Worm (Caenorhabditis elegans) whole organism, L4 larva: ENCODE data around the gene unc-39.

Experiments used
- D1046.2 ChIP-seq: fragments of 200-800 bp; sonication (Bioruptor generic); IDR thresholded peaks from 2 replicates; pipeline ENCODE4 v1.3.6; 2022; ENCODE audit warnings: missing genetic modification characterization, missing compliant biosample characterization
- F10B5.3 ChIP-seq: sonication (generic microtip); optimal IDR thresholded peaks from 2 replicates; lab custom pipeline; 2016; ENCODE audit warnings: mild to moderate bottlenecking, missing genetic modification characterization, missing compliant biosample characterization
- F49E8.2 ChIP-seq: sonication (generic microtip); optimal IDR thresholded peaks from 2 replicates; lab custom pipeline; 2016; ENCODE audit warnings: missing compliant biosample characterization, mild to moderate bottlenecking, missing genetic modification characterization, borderline replicate concordance
- R02D3.7 ChIP-seq: fragments of 150-350 bp; sonication (generic microtip); optimal IDR thresholded peaks from 3 replicates; lab custom pipeline; 2014; ENCODE audit warnings: missing biosample characterization, missing genetic modification characterization
- Y105C5A.15 ChIP-seq: fragments of 200-800 bp; sonication (Bioruptor generic); IDR thresholded peaks from 2 replicates; pipeline ENCODE4 v1.3.6; 2022; ENCODE audit warnings: missing genetic modification characterization, missing compliant biosample characterization
- Y48G9A.11 ChIP-seq: fragments of 200-800 bp; sonication (Bioruptor generic); IDR thresholded peaks from 2 replicates; pipeline ENCODE4 v1.3.6; 2022; ENCODE audit warnings: missing genetic modification reagents, missing genetic modification characterization, missing compliant biosample characterization
- Y5F2A.4 ChIP-seq: fragments of 200-800 bp; sonication (Bioruptor generic); optimal IDR thresholded peaks from 2 replicates; lab custom pipeline; 2018; ENCODE audit warnings: mild to moderate bottlenecking, missing genetic modification characterization, missing compliant biosample characterization
- aha-1 ChIP-seq: fragments of 150-350 bp; peaks from one replicate; lab custom pipeline; 2014; ENCODE audit warnings: missing biosample characterization, missing genetic modification characterization
- aly-2 ChIP-seq: sonication (generic microtip); optimal IDR thresholded peaks from 2 replicates; lab custom pipeline; 2018; ENCODE audit warnings: missing biosample characterization, missing genetic modification characterization
- ama-1 ChIP-seq: fragments of 150-350 bp; optimal IDR thresholded peaks from 2 replicates; lab custom pipeline; 2014; ENCODE audit warnings: inconsistent platforms, mixed read lengths
- ceh-20 ChIP-seq: fragments of 200-800 bp; sonication (Bioruptor generic); IDR thresholded peaks from 2 replicates; pipeline ENCODE4 v1.3.6; 2022; ENCODE audit warnings: missing genetic modification reagents, missing genetic modification characterization, missing compliant biosample characterization
- ceh-28 ChIP-seq: fragments of 150-350 bp; optimal IDR thresholded peaks from 2 replicates; lab custom pipeline; 2014; ENCODE audit warnings: missing biosample characterization, missing genetic modification reagents, missing genetic modification characterization
- ceh-62 ChIP-seq: sonication (generic microtip); optimal IDR thresholded peaks from 2 replicates; lab custom pipeline; 2017; ENCODE audit warnings: missing biosample characterization, missing genetic modification characterization
- ceh-82 ChIP-seq: sonication (generic microtip); optimal IDR thresholded peaks from 2 replicates; lab custom pipeline; 2017; ENCODE audit warnings: missing biosample characterization, missing genetic modification characterization
- cey-2 ChIP-seq: sonication (generic microtip); optimal IDR thresholded peaks from 3 replicates; lab custom pipeline; 2017; ENCODE audit warnings: missing genetic modification characterization, mild to moderate bottlenecking, missing compliant biosample characterization, antibody characterized with exemption, borderline replicate concordance; ENCODE audit not compliant: insufficient read depth
- ctbp-1 ChIP-seq: fragments of 200-800 bp; sonication (Bioruptor generic); IDR thresholded peaks from 2 replicates; pipeline ENCODE4 v1.3.6; 2022; ENCODE audit warnings: missing genetic modification reagents, missing genetic modification characterization, missing compliant biosample characterization
- dmd-6 ChIP-seq: fragments of 200-800 bp; sonication (Bioruptor generic); IDR thresholded peaks from 2 replicates; pipeline ENCODE4 v1.3.6; 2022; ENCODE audit warnings: missing genetic modification reagents, missing genetic modification characterization, missing compliant biosample characterization
- dmd-9 ChIP-seq: fragments of 200-800 bp; sonication (Bioruptor generic); IDR thresholded peaks from 2 replicates; pipeline ENCODE4 v1.3.6; 2022; ENCODE audit warnings: missing genetic modification reagents, missing genetic modification characterization, missing compliant biosample characterization
- dpl-1 ChIP-seq: fragments of 150-350 bp; optimal IDR thresholded peaks from 2 replicates; lab custom pipeline; 2014; ENCODE audit warnings: missing biosample characterization, missing genetic modification reagents, missing genetic modification characterization
- egl-27 ChIP-seq: sonication (generic microtip); optimal IDR thresholded peaks from 3 replicates; lab custom pipeline; 2017; ENCODE audit warnings: missing biosample characterization, missing genetic modification reagents, missing genetic modification characterization
- egl-43 ChIP-seq: fragments of 200-800 bp; sonication (Bioruptor generic); IDR thresholded peaks from 2 replicates; pipeline ENCODE4 v1.3.6; 2022; ENCODE audit warnings: missing genetic modification reagents, missing genetic modification characterization, missing compliant biosample characterization
- fkh-10 ChIP-seq: fragments of 150-350 bp; optimal IDR thresholded peaks from 2 replicates; lab custom pipeline; 2014; ENCODE audit warnings: missing biosample characterization, missing genetic modification reagents, missing genetic modification characterization
- gei-8 ChIP-seq: fragments of 200-800 bp; sonication (Bioruptor generic); optimal IDR thresholded peaks from 2 replicates; lab custom pipeline; 2018; ENCODE audit warnings: mild to moderate bottlenecking, missing genetic modification characterization, missing compliant biosample characterization
- hlh-11 ChIP-seq: fragments of 200-800 bp; sonication (Bioruptor generic); optimal IDR thresholded peaks from 2 replicates; lab custom pipeline; 2018; ENCODE audit warnings: mild to moderate bottlenecking, missing genetic modification characterization, missing compliant biosample characterization
- lin-13 ChIP-seq: fragments of 150-350 bp; optimal IDR thresholded peaks from 2 replicates; lab custom pipeline; 2014; ENCODE audit warnings: missing biosample characterization, missing genetic modification reagents, missing genetic modification characterization
- lin-29 ChIP-seq: fragments of 200-800 bp; sonication (Bioruptor generic); IDR thresholded peaks from 2 replicates; pipeline ENCODE4 v1.3.6; 2022; ENCODE audit warnings: missing genetic modification reagents, missing genetic modification characterization, missing compliant biosample characterization
- lsy-2 ChIP-seq, 2 experiments: fragments of 150-350 bp in 1 of 2; sonication (generic microtip) in 1 of 2; optimal IDR thresholded peaks; 2 replicates each; lab custom pipeline; 2014 to 2017; ENCODE audit warnings: missing biosample characterization in 2 of 2, missing genetic modification characterization in 2 of 2
- mxl-2 ChIP-seq: fragments of 200-800 bp; sonication (Bioruptor generic); conservative IDR thresholded peaks from 2 replicates; pipeline ENCODE4 v1.3.6; 2022; ENCODE audit warnings: missing genetic modification reagents, missing genetic modification characterization, missing compliant biosample characterization
- mxl-3 ChIP-seq: fragments of 200-800 bp; sonication (Bioruptor generic); optimal IDR thresholded peaks from 2 replicates; lab custom pipeline; 2018; ENCODE audit warnings: mild to moderate bottlenecking, missing genetic modification characterization, missing compliant biosample characterization
- nhr-11 ChIP-seq: fragments of 150-350 bp; optimal IDR thresholded peaks from 2 replicates; lab custom pipeline; 2014; ENCODE audit warnings: missing biosample characterization, missing genetic modification characterization
- nhr-111 ChIP-seq: fragments of 200-800 bp; sonication (Bioruptor generic); optimal IDR thresholded peaks from 2 replicates; lab custom pipeline; 2018; ENCODE audit warnings: mild to moderate bottlenecking, missing genetic modification characterization, missing compliant biosample characterization
- nhr-237 ChIP-seq: sonication (generic microtip); optimal IDR thresholded peaks from 2 replicates; lab custom pipeline; 2017; ENCODE audit warnings: missing biosample characterization, missing genetic modification characterization
- nhr-41 ChIP-seq: fragments of 200-800 bp; sonication (Bioruptor generic); IDR thresholded peaks from 2 replicates; pipeline ENCODE4 v1.3.6; 2022; ENCODE audit warnings: missing genetic modification reagents, missing genetic modification characterization, missing compliant biosample characterization
- nhr-77 ChIP-seq: fragments of 150-350 bp; optimal IDR thresholded peaks from 2 replicates; lab custom pipeline; 2014; ENCODE audit warnings: missing biosample characterization, missing genetic modification characterization
- php-3 ChIP-seq: fragments of 200-800 bp; sonication (Bioruptor generic); IDR thresholded peaks from 2 replicates; pipeline ENCODE4 v1.3.6; 2022; ENCODE audit warnings: missing genetic modification reagents, missing genetic modification characterization, missing compliant biosample characterization
- sdz-12 ChIP-seq: fragments of 200-800 bp; sonication (Bioruptor generic); optimal IDR thresholded peaks from 2 replicates; lab custom pipeline; 2018; ENCODE audit warnings: mild to moderate bottlenecking, missing genetic modification characterization, missing compliant biosample characterization
- unc-130 ChIP-seq: sonication (generic microtip); optimal IDR thresholded peaks from 2 replicates; lab custom pipeline; 2016; ENCODE audit warnings: missing genetic modification reagents, missing genetic modification characterization, missing compliant biosample characterization
- unc-39 ChIP-seq: sonication (generic microtip); optimal IDR thresholded peaks from 2 replicates; lab custom pipeline; 2017; ENCODE audit warnings: missing biosample characterization, missing genetic modification characterization
- unc-62 ChIP-seq, 3 experiments: fragments of 150-350 bp in 1 of 3; sonication (generic microtip); optimal IDR thresholded peaks in 2 of 3; peaks in 1 of 3; 1 replicate in 1 of 3; 2 replicates in 2 of 3; lab custom pipeline; 2014 to 2017; ENCODE audit warnings: missing biosample characterization in 3 of 3, missing genetic modification characterization in 3 of 3, missing genetic modification reagents in 3 of 3, missing genotype in 1 of 3
- ztf-7 ChIP-seq: fragments of 150-350 bp; optimal IDR thresholded peaks from 2 replicates; lab custom pipeline; 2014; ENCODE audit warnings: missing biosample characterization, missing genetic modification characterization

The unc-39 gene

DNA sequence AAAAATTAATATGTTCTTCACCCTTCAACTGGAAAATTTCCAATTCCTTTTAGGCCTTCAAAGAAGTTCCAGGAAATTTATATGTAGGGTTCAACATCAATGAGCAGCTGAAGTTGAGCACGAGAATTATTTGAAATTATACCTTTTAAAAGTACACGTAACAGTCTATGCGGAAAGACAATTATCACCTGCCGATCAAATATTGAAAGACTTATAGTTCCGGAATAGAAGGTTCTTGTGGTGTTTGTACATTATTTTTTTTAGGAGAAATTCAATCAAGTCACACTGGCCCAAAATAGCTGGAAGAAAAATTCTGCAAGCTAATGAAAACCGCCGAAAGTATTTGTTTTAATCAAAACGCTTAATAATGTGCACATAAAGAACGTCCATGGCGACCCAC is 7.4 kb downstream of the unc-39 start:
- TF ChIP-seq unc-62 (GFP tag; optimal IDR thresholded peaks at IDR 0.05 in 1 of 2; lab: Kevin White, UChicago): peak in 1 of 2 experiments; percentile 96
- no peak for TF ChIP-seq unc-62 (tag; optimal IDR thresholded peaks at IDR 0.05; lab: Kevin White, UChicago)
- TF ChIP-seq aha-1: peak; percentile 37
- no peak for TF ChIP-seq dpl-1 (GFP tag; lab: Kevin White, UChicago)

DNA sequence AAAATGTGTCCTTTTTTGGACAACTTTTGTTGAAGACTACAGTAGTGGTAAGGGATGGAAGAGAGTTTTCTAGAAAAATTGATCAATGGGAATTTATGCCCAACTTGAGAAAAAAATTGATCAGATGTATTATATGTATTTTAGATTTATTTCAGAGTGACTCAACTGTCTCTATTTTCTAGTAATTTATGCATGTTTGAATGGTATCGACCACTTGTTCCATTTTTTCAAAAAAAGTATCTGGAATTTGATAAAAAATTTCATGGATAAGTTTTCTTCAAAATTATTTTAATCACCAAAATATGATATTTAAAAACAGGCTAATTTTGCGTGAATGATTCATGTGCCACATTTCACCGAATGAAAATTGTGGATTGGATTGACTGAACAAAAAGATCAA is 19.0 kb downstream of the unc-39 start, which contains the start of gene C15H11.10:
Gene C15H11.10, plus strand, starts transcription at position 301 of the 400 bp plus-strand sequence.
- TF ChIP-seq nhr-11 (no peak), ceh-82 (tag; lab: Kevin White, UChicago) (no peak), Y5F2A.4 (GFP tag; lab: Kevin White, UChicago) (no peak), unc-130 (GFP tag; lab: Kevin White, UChicago) (no peak), dpl-1 (GFP tag; lab: Kevin White, UChicago) (no peak), unc-39 (tag; lab: Kevin White, UChicago) (no peak), R02D3.7 (tag; lab: Kevin White, UChicago) (no peak), dmd-9 (no peak), ceh-20 (no peak), egl-43 (GFP tag; lab: Robert Waterston, UW) (no peak), nhr-237 (tag; lab: Kevin White, UChicago) (no peak), dmd-6 (no peak)

DNA sequence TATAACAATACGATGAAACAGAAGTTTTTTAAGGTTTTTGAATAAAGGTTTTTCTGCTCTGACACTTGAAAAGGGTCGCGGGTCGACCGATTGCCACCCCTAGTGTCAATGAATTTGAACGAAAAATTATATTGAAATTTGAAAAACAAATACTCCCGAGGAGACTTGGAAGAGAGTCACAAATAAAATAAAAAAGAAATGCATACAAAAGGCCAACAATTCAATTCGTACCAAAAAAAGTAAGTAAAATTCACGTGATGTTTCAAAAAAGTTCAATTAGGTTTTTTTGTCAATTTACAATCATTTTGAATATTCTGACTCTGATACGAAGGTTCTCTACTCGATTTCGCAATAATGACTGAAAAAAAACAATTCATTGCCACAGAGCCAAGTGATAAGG is 20.6 kb downstream of the unc-39 start, which contains the start of gene C15H11.1:
Gene C15H11.1, plus strand, starts transcription at position 301 of the 400 bp plus-strand sequence.
- no peak for TF ChIP-seq nhr-41
- no peak for TF ChIP-seq hlh-11 (tag; lab: Kevin White, UChicago)
- TF ChIP-seq aly-2: no peak
- no peak for TF ChIP-seq F49E8.2 (tag; lab: Kevin White, UChicago)
- TF ChIP-seq dmd-6: no peak
- TF ChIP-seq lin-29 (GFP tag; lab: Robert Waterston, UW): no peak
- TF ChIP-seq ceh-62: no peak

DNA sequence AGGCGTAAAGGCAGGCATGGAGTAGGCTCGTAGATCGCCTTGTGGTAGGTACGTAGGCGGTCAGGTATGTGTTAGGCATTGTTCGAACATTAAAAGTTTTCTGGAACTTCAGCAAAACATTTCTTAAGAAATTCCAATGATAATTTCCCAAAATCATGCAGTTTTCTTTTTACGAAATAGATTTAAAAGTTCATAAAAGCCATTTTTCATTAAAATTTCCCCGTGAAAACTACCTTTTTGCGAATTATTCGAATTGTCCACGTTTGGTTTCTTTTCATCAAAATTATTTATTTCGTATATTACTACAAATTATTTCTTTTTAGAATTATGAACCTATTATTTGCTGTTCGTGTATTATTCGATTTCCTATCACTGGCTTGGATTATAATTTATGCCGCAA is 21.9 kb downstream of the unc-39 start, which contains the start of gene C15H11.13:
Gene C15H11.13, plus strand, starts transcription at position 301 of the 400 bp plus-strand sequence.
- no peak for TF ChIP-seq ctbp-1
- no peak for TF ChIP-seq R02D3.7 (tag; lab: Kevin White, UChicago)
- TF ChIP-seq sdz-12: no peak
- TF ChIP-seq unc-130 (GFP tag; lab: Kevin White, UChicago): no peak
- no peak for TF ChIP-seq gei-8 (GFP tag; lab: Kevin White, UChicago)
- no peak for TF ChIP-seq cey-2 (tag; lab: Kevin White, UChicago)
- no peak for TF ChIP-seq ama-1 (lab: Kevin White, UChicago)
- TF ChIP-seq ztf-7 (tag; lab: Kevin White, UChicago): no peak
- no peak for TF ChIP-seq Y48G9A.11 (GFP tag; lab: Robert Waterston, UW)
- no peak for TF ChIP-seq ceh-28 (tag; lab: Kevin White, UChicago)
- no peak for TF ChIP-seq fkh-10 (GFP tag; lab: Kevin White, UChicago)
- TF ChIP-seq nhr-237 (tag; lab: Kevin White, UChicago): no peak
- TF ChIP-seq ceh-82 (tag; lab: Kevin White, UChicago): no peak
- no peak for TF ChIP-seq nhr-111 (GFP tag; lab: Kevin White, UChicago)
- TF ChIP-seq lsy-2 (tag; optimal IDR thresholded peaks at IDR 0.05; lab: Kevin White, UChicago): no peak

DNA sequence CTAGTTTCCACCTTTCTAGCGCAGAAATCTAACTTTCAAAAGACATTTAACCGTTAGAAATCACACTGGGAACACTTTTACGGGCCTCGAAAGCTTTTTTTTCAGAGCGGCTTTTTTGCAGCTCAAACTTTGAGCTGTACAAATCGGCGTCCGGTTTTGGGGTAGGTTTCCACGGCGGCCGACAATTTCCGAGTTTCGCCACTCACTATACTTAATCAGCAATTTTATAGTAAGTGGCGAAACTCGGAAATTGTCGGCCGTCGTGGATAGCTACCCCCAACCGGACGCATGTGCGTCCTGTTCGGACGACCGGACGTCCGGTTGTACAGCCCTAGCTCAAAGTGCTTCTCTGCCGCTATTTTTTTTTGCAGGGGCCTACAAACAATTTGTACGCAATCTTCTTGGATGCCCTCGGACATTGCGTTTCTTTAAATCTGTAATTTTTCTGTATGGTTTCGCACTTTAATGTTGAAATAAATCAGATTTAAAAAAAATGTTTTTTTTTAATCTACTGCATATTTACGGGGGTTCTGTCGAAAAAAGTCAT is 23.3 kb downstream of the unc-39 start:
- no peak for TF ChIP-seq mxl-2 (GFP tag; lab: Robert Waterston, UW)
- no peak for TF ChIP-seq F10B5.3 (tag; lab: Kevin White, UChicago)
- TF ChIP-seq mxl-3: no peak
- TF ChIP-seq D1046.2 (GFP tag; lab: Robert Waterston, UW): no peak
- TF ChIP-seq nhr-77 (tag; lab: Kevin White, UChicago): no peak
- no peak for TF ChIP-seq egl-27 (tag; lab: Kevin White, UChicago)
- TF ChIP-seq Y105C5A.15: no peak
- TF ChIP-seq ceh-28 (tag; lab: Kevin White, UChicago): no peak
- TF ChIP-seq php-3 (GFP tag; lab: Robert Waterston, UW): no peak
- no peak for TF ChIP-seq lin-13 (GFP tag; lab: Kevin White, UChicago)
- no peak for TF ChIP-seq Y48G9A.11 (GFP tag; lab: Robert Waterston, UW)
